Worm (Caenorhabditis elegans) whole organism, L3 larva: Measurements from ENCODE around the gene srh-70.

Experiments used
- R02D3.7 ChIP-seq: fragments of 150-350 bp; optimal IDR thresholded peaks from 2 replicates; lab custom pipeline; 2014; ENCODE audit warnings: missing biosample characterization, missing genetic modification characterization
- ZK546.5 ChIP-seq: sonication (generic microtip); optimal IDR thresholded peaks from 2 replicates; lab custom pipeline; 2017; ENCODE audit warnings: missing biosample characterization, missing genetic modification characterization
- aly-2 ChIP-seq: fragments of 150-350 bp; optimal IDR thresholded peaks from 2 replicates; lab custom pipeline; 2014; ENCODE audit warnings: missing biosample characterization, missing genetic modification characterization
- ama-1 ChIP-seq: fragments of 150-350 bp; optimal IDR thresholded peaks from 2 replicates; lab custom pipeline; 2018
- ceh-16 ChIP-seq: sonication (generic microtip); optimal IDR thresholded peaks from 2 replicates; lab custom pipeline; 2017; ENCODE audit warnings: missing biosample characterization, missing genetic modification characterization
- ceh-28 ChIP-seq: fragments of 150-350 bp; optimal IDR thresholded peaks from 2 replicates; lab custom pipeline; 2014; ENCODE audit warnings: missing biosample characterization, missing genetic modification reagents, missing genetic modification characterization
- ceh-9 ChIP-seq: sonication (generic microtip); optimal IDR thresholded peaks from 2 replicates; lab custom pipeline; 2018; ENCODE audit warnings: missing biosample characterization, missing genetic modification characterization
- egl-27 ChIP-seq: sonication (generic microtip); optimal IDR thresholded peaks from 4 replicates; lab custom pipeline; 2017; ENCODE audit warnings: missing biosample characterization, missing genetic modification reagents, missing genetic modification characterization
- egl-5 ChIP-seq: fragments of 150-350 bp; optimal IDR thresholded peaks from 2 replicates; lab custom pipeline; 2017; ENCODE audit warnings: missing biosample characterization, missing genetic modification reagents, missing genetic modification characterization, inconsistent platforms
- elt-1 ChIP-seq: fragments of 150-350 bp; optimal IDR thresholded peaks from 2 replicates; lab custom pipeline; 2014; ENCODE audit warnings: missing biosample characterization, missing genetic modification characterization
- elt-2 ChIP-seq: sonication (generic microtip); optimal IDR thresholded peaks from 2 replicates; lab custom pipeline; 2016; ENCODE audit warnings: missing genetic modification reagents, mild to moderate bottlenecking, missing genetic modification characterization, missing compliant biosample characterization
- elt-3 ChIP-seq, 3 experiments: fragments of 150-350 bp in 1 of 3; sonication (generic microtip) in 2 of 3; optimal IDR thresholded peaks; 2 replicates in 2 of 3; 4 replicates in 1 of 3; lab custom pipeline; 2014 to 2017; ENCODE audit warnings: missing biosample characterization in 3 of 3, missing genetic modification characterization in 3 of 3
- fkh-10 ChIP-seq: sonication (generic microtip); optimal IDR thresholded peaks from 2 replicates; lab custom pipeline; 2017; ENCODE audit warnings: missing biosample characterization, missing genetic modification reagents, missing genetic modification characterization
- hmg-11 ChIP-seq: sonication (generic microtip); optimal IDR thresholded peaks from 2 replicates; lab custom pipeline; 2016; ENCODE audit warnings: missing genetic modification characterization, missing compliant biosample characterization
- jun-1 ChIP-seq: fragments of 150-350 bp; optimal IDR thresholded peaks from 2 replicates; lab custom pipeline; 2014; ENCODE audit warnings: missing biosample characterization, missing genetic modification reagents, missing genetic modification characterization
- lin-15B ChIP-seq: fragments of 150-350 bp; optimal IDR thresholded peaks from 2 replicates; lab custom pipeline; 2014; ENCODE audit warnings: missing biosample characterization, missing genetic modification characterization
- lin-39 ChIP-seq: fragments of 150-350 bp; optimal IDR thresholded peaks from 2 replicates; lab custom pipeline; 2018; ENCODE audit warnings: missing biosample characterization, missing genetic modification reagents, missing genetic modification characterization
- mdl-1 ChIP-seq: fragments of 150-350 bp; optimal IDR thresholded peaks from 2 replicates; lab custom pipeline; 2014; ENCODE audit warnings: missing biosample characterization, missing genetic modification characterization
- mml-1 ChIP-seq: fragments of 150-350 bp; sonication (generic microtip); optimal IDR thresholded peaks from 3 replicates; lab custom pipeline; 2014; ENCODE audit warnings: missing biosample characterization, missing genetic modification characterization
- nhr-11 ChIP-seq: fragments of 150-350 bp; optimal IDR thresholded peaks from 2 replicates; lab custom pipeline; 2014; ENCODE audit warnings: missing biosample characterization, missing genetic modification characterization
- nhr-12 ChIP-seq: fragments of 150-350 bp; optimal IDR thresholded peaks from 2 replicates; lab custom pipeline; 2014; ENCODE audit warnings: missing biosample characterization, missing genetic modification characterization
- nhr-23 ChIP-seq: fragments of 150-350 bp; optimal IDR thresholded peaks from 2 replicates; lab custom pipeline; 2014; ENCODE audit warnings: missing biosample characterization, missing genetic modification reagents, missing genetic modification characterization
- nhr-237 ChIP-seq: fragments of 150-350 bp; optimal IDR thresholded peaks from 2 replicates; lab custom pipeline; 2014; ENCODE audit warnings: missing biosample characterization, missing genetic modification characterization
- nhr-25 ChIP-seq: sonication (generic microtip); optimal IDR thresholded peaks from 2 replicates; lab custom pipeline; 2017; ENCODE audit warnings: missing biosample characterization, missing genetic modification characterization
- nhr-28 ChIP-seq: fragments of 150-350 bp; optimal IDR thresholded peaks from 2 replicates; lab custom pipeline; 2014; ENCODE audit warnings: missing biosample characterization, missing genetic modification characterization
- nhr-67 ChIP-seq: fragments of 150-350 bp; optimal IDR thresholded peaks from 2 replicates; lab custom pipeline; 2014; ENCODE audit warnings: missing biosample characterization, missing genetic modification characterization
- nhr-76 ChIP-seq: fragments of 150-350 bp; sonication (generic microtip); optimal IDR thresholded peaks from 5 replicates; lab custom pipeline; 2014; ENCODE audit warnings: missing biosample characterization, missing genetic modification characterization
- nhr-77 ChIP-seq: fragments of 150-350 bp; optimal IDR thresholded peaks from 2 replicates; lab custom pipeline; 2014; ENCODE audit warnings: missing biosample characterization, missing genetic modification characterization
- pha-4 ChIP-seq: fragments of 150-350 bp; optimal IDR thresholded peaks from 2 replicates; lab custom pipeline; 2014; ENCODE audit warnings: missing biosample characterization, missing genetic modification reagents, missing genetic modification characterization
- pqm-1 ChIP-seq: fragments of 150-350 bp; optimal IDR thresholded peaks from 2 replicates; lab custom pipeline; 2017; ENCODE audit warnings: missing biosample characterization, missing genetic modification characterization, inconsistent platforms
- sea-2 ChIP-seq: fragments of 150-350 bp; sonication (generic microtip); optimal IDR thresholded peaks from 4 replicates; lab custom pipeline; 2014; ENCODE audit warnings: missing biosample characterization, missing genetic modification reagents, missing genetic modification characterization
- skn-1 ChIP-seq: fragments of 150-350 bp; optimal IDR thresholded peaks from 2 replicates; lab custom pipeline; 2014; ENCODE audit warnings: missing biosample characterization, missing genetic modification characterization
- snpc-4 ChIP-seq: fragments of 150-350 bp; optimal IDR thresholded peaks from 2 replicates; lab custom pipeline; 2014; ENCODE audit warnings: missing biosample characterization, missing genetic modification characterization
- tbx-2 ChIP-seq: sonication (generic microtip); optimal IDR thresholded peaks from 2 replicates; lab custom pipeline; 2016; ENCODE audit warnings: mild to moderate bottlenecking, missing genetic modification characterization, missing compliant biosample characterization
- unc-39 ChIP-seq: sonication (generic microtip); optimal IDR thresholded peaks from 4 replicates; lab custom pipeline; 2017; ENCODE audit warnings: missing biosample characterization, missing genetic modification characterization
- unc-62 ChIP-seq: fragments of 150-350 bp; sonication (generic microtip); optimal IDR thresholded peaks from 4 replicates; lab custom pipeline; 2014; ENCODE audit warnings: missing biosample characterization, missing genetic modification reagents, missing genetic modification characterization
- zag-1 ChIP-seq: fragments of 150-350 bp; optimal IDR thresholded peaks from 2 replicates; lab custom pipeline; 2014; ENCODE audit warnings: missing biosample characterization, missing genetic modification characterization
- ztf-11 ChIP-seq: fragments of 150-350 bp; optimal IDR thresholded peaks from 2 replicates; lab custom pipeline; 2014; ENCODE audit warnings: missing biosample characterization, missing genetic modification characterization
- ztf-4 ChIP-seq: fragments of 150-350 bp; optimal IDR thresholded peaks from 2 replicates; lab custom pipeline; 2014; ENCODE audit warnings: missing biosample characterization, missing genetic modification characterization

srh-70 gene

DNA sequence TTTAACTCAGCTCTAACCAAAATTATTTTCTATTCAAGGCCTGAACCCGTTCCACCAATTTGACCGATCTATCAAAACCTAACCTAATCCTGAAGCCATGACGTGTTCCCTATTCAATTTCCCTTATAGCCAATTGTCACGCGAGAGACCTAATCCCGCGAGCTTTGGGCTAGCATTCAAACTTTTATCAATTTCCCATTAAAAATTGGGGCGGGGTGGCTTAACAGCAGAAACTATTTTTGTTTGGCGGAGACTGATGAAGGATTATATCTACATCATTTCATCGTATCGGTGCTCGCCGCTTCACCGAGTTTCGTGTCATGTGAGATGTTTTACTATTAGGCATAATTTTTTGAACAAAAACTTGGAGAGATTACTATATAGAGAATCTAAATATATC is 29.8 kb downstream of the srh-70 start:
- TF ChIP-seq ztf-11 (tag; lab: Kevin White, UChicago) = no peak
- TF ChIP-seq nhr-237 (tag; lab: Kevin White, UChicago) = no peak
- TF ChIP-seq nhr-67 (tag; lab: Kevin White, UChicago) = no peak
- no peak for TF ChIP-seq ZK546.5 (tag; lab: Kevin White, UChicago)
- TF ChIP-seq mdl-1 (tag; lab: Kevin White, UChicago) = no peak
- TF ChIP-seq sea-2 = no peak
- TF ChIP-seq jun-1 (tag; lab: Kevin White, UChicago) = no peak

DNA sequence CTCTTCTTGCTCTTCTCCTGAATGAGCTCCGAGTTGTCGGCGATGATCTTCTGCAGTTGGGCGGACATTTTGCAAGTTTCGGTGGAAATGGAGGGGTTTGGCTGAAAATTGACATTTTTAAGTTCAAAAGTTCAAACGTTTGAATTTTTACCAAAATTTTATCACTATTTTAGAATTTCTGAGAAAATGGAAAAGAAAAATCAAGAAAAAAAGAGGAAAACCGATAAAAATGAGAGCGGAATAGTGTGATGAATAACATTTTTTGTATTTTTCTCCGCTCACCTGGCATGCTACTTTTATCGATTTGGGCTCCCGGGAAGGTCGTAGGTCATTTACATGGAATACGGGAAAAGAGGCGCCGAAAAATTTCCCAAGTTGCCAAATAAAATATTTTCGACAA is 33.6 kb downstream of the srh-70 start, which contains the start of gene F15A4.10:
Gene F15A4.10 (minus strand): TSS at position 101 of the 400 bp plus-strand sequence.
- TF ChIP-seq ama-1 (lab: Kevin White, UChicago) = no peak
- TF ChIP-seq ztf-4 (tag; lab: Kevin White, UChicago) = no peak
- no peak for TF ChIP-seq mml-1
- no peak for TF ChIP-seq nhr-12
- no peak for TF ChIP-seq snpc-4 (tag; lab: Kevin White, UChicago)
- TF ChIP-seq nhr-77 = no peak
- TF ChIP-seq nhr-25 = no peak
- TF ChIP-seq R02D3.7 (tag; lab: Kevin White, UChicago) = no peak

- TF ChIP-seq lin-39 (no peak), R02D3.7 (tag; lab: Kevin White, UChicago) (no peak), ceh-9 (tag; lab: Kevin White, UChicago) (no peak), egl-27 (tag; lab: Kevin White, UChicago) (no peak)
- TF ChIP-seq, all 47 proteins: peak for 0
Observed at ce11 chrII:12482622-12483021, 36.0 kb downstream of the srh-70 start, which contains the start of gene fbxb-102. TSS of gene fbxb-102 (plus strand) at chrII:12482922.

DNA sequence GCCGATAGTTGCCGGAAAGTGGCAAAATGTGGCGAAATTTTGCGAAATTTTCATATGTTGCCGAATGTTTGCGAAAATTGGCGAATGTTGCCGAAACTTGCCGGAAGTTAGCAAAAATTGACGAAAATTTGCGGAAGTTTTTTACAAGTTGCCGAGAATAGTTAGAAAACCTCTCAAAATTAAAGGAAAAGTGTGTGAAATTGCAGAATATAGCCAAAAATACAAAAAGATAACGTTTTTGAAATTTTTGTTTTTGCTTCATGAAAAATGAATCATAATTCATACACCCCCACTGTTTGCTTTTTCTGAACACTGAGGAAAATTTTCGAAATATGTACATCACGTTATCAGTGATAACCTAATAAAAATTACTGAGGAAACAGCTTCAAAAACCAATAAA is 37.0 kb downstream of the srh-70 start:
- TF ChIP-seq ceh-28 = no peak
- TF ChIP-seq jun-1 (tag; lab: Kevin White, UChicago) = no peak
- TF ChIP-seq nhr-25 = no peak
- TF ChIP-seq ztf-11 (tag; lab: Kevin White, UChicago) = no peak
- no peak for TF ChIP-seq ceh-16
- no peak for TF ChIP-seq fkh-10
- TF ChIP-seq ztf-4 (tag; lab: Kevin White, UChicago) = no peak
- no peak for TF ChIP-seq egl-5
- no peak for TF ChIP-seq nhr-237 (tag; lab: Kevin White, UChicago)
- no peak for TF ChIP-seq mdl-1 (tag; lab: Kevin White, UChicago)
- TF ChIP-seq elt-3 (tag; optimal IDR thresholded peaks at IDR 0.05; lab: Kevin White, UChicago) = no peak
- no peak for TF ChIP-seq tbx-2 (tag; lab: Kevin White, UChicago)
- no peak for TF ChIP-seq ama-1 (lab: Kevin White, UChicago)
- no peak for TF ChIP-seq ZK546.5 (tag; lab: Kevin White, UChicago)
- TF ChIP-seq zag-1 = no peak
- TF ChIP-seq unc-62 (GFP tag; lab: Kevin White, UChicago) = no peak
- TF ChIP-seq nhr-28 = no peak
- TF ChIP-seq R02D3.7 (tag; lab: Kevin White, UChicago) = no peak

ce11 chrII:12480811-12481210 is 37.8 kb downstream of the srh-70 start, which contains the start of gene arrd-9:
TSS of gene arrd-9 (minus strand) at chrII:12480911.
- no peak for TF ChIP-seq hmg-11
- TF ChIP-seq aly-2 = no peak
- TF ChIP-seq nhr-12 = no peak
- no peak for TF ChIP-seq unc-39 (tag; lab: Kevin White, UChicago)
- no peak for TF ChIP-seq lin-39
- TF ChIP-seq skn-1 (tag; lab: Kevin White, UChicago) = no peak
- TF ChIP-seq mdl-1 (tag; lab: Kevin White, UChicago) = no peak
- no peak for TF ChIP-seq pqm-1 (tag; lab: Kevin White, UChicago)
- no peak for TF ChIP-seq ceh-28
- TF ChIP-seq R02D3.7 (tag; lab: Kevin White, UChicago) = no peak
- no peak for TF ChIP-seq elt-2
- TF ChIP-seq pha-4 (tag; lab: Kevin White, UChicago) = no peak
- no peak for TF ChIP-seq elt-1 (tag; lab: Kevin White, UChicago)
- no peak for TF ChIP-seq nhr-11 (tag; lab: Kevin White, UChicago)
- TF ChIP-seq nhr-23 = no peak
- no peak for TF ChIP-seq unc-62 (GFP tag; lab: Kevin White, UChicago)
- no peak for TF ChIP-seq nhr-76
- TF ChIP-seq nhr-25 = no peak
- no peak for TF ChIP-seq lin-15B (tag; lab: Kevin White, UChicago)
